Worm (Caenorhabditis elegans) whole organism, L2 larva: Measurements from ENCODE around the gene fkh-8.

Source experiments
- ama-1 ChIP-seq: fragments of 150-350 bp; optimal IDR thresholded peaks from 2 replicates; lab custom pipeline; 2018; ENCODE audit warnings: inconsistent platforms
- ceh-82 ChIP-seq: fragments of 150-350 bp; optimal IDR thresholded peaks from 2 replicates; lab custom pipeline; 2014; ENCODE audit warnings: missing biosample characterization, missing genetic modification characterization
- nhr-12 ChIP-seq: fragments of 150-350 bp; optimal IDR thresholded peaks from 2 replicates; lab custom pipeline; 2014; ENCODE audit warnings: missing biosample characterization, missing genetic modification characterization
- ztf-11 ChIP-seq: sonication (generic microtip); optimal IDR thresholded peaks from 2 replicates; lab custom pipeline; 2017; ENCODE audit warnings: missing biosample characterization, missing genetic modification characterization
- ztf-4 ChIP-seq: fragments of 150-350 bp; optimal IDR thresholded peaks from 2 replicates; lab custom pipeline; 2014; ENCODE audit warnings: missing biosample characterization, missing genetic modification characterization

- no peak for TF ChIP-seq ztf-4 (tag; lab: Kevin White, UChicago)
- TF ChIP-seq ztf-11 (tag; lab: Kevin White, UChicago) = no peak
- TF ChIP-seq ceh-82 = no peak
- TF ChIP-seq nhr-12 = no peak
- no peak for TF ChIP-seq ama-1 (lab: Kevin White, UChicago)
These were observed 32.6 kb upstream of the fkh-8 start for ce11 chrII:6223755-6224154.
